Fruit fly (Drosophila melanogaster): ENCODE results near the gene CG4318.
"Not testable (repeated sequence)": the region's sequence is repeated elsewhere in the genome, so short reads cannot be mapped to it uniquely, and the experiment has no call there.

CG4318 gene

dm6 chrX:13177720-13178119 is 23.0 kb upstream of the CG4318 start, which contains the start of gene CG32640:
CG32640 (plus strand) TSS chrX:13178005.
- TF ChIP-seq unc-4 (GFP tag; IDR thresholded peaks at IDR 0.05; ENCODE audit: partially characterized antibody) = peak; percentile 51; the same call in 1 of the 2 replicates
- TF ChIP-seq HLH4C (GFP tag; IDR thresholded peaks at IDR 0.05; ENCODE audit: partially characterized antibody) = peak; percentile 45; the same call in 1 of the 3 replicates
- peak; percentile 27 for TF ChIP-seq BEAF-32 (GFP tag; optimal IDR thresholded peaks at IDR 0.05)
- 0 out of 2 replicates have a peak, but pooled peaks have one; percentile 29 for TF ChIP-seq HLH3B (GFP tag; IDR thresholded peaks at IDR 0.05)
- TF ChIP-seq Opbp (GFP tag; IDR thresholded peaks at IDR 0.05; ENCODE audit: partially characterized antibody) = peak; percentile 53; the same call in 1 of the 3 replicates
- TF ChIP-seq row (GFP tag; IDR thresholded peaks at IDR 0.05) = peak; percentile 76
- TF ChIP-seq hkb, prd (optimal IDR thresholded peaks at IDR 0.05): not testable (repeated sequence)
- TF ChIP-seq hkb (GFP tag; IDR thresholded peaks at IDR 0.05) = peak; percentile 22; the same call in 1 of the 2 replicates
- TF ChIP-seq amos (GFP tag; IDR thresholded peaks at IDR 0.05; ENCODE audit: partially characterized antibody) = peak; percentile 57; the same call in 1 of the 2 replicates
- 0 out of 4 replicates have a peak, but pooled peaks have one; percentile 22 for TF ChIP-seq chinmo (GFP tag; IDR thresholded peaks at IDR 0.05; ENCODE audit: partially characterized antibody)
- TF ChIP-seq MBD-R2 (GFP tag; IDR thresholded peaks at IDR 0.05) = peak; percentile 45; the same call in 1 of the 2 replicates
- TF ChIP-seq E2f1 (GFP tag; IDR thresholded peaks at IDR 0.05) = peak; percentile 13; the same call in 1 of the 2 replicates
- peak; percentile 17; the same call in 1 of the 2 replicates for TF ChIP-seq Rx (GFP tag; IDR thresholded peaks at IDR 0.05)
- peak; percentile 61 for TF ChIP-seq bbx (GFP tag; IDR thresholded peaks at IDR 0.05; ENCODE audit: partially characterized antibody)
- peak; percentile 44; the same call in 1 of the 2 replicates for TF ChIP-seq hbn (GFP tag; IDR thresholded peaks at IDR 0.05; ENCODE audit: partially characterized antibody)
- peak; percentile 39 for TF ChIP-seq onecut (GFP tag; IDR thresholded peaks at IDR 0.05)
- TF ChIP-seq esg (GFP tag; conservative IDR thresholded peaks at IDR 0.05) = 0 out of 2 replicates have a peak, but pooled peaks have one; percentile 32
- TF ChIP-seq wor (GFP tag; IDR thresholded peaks at IDR 0.05) = 0 out of 2 replicates have a peak, but pooled peaks have one; percentile 25
- TF ChIP-seq Rfx (GFP tag; IDR thresholded peaks at IDR 0.05) = peak; percentile 53
- 0 out of 2 replicates have a peak, but pooled peaks have one; percentile 22 for TF ChIP-seq CG14014 (GFP tag; IDR thresholded peaks at IDR 0.05)
- 0 out of 2 replicates have a peak, but pooled peaks have one; percentile 10 for TF ChIP-seq CG42726 (GFP tag; IDR thresholded peaks at IDR 0.05; ENCODE audit: partially characterized antibody)
- peak; percentile 56; the same call in 3 of the 4 replicates for TF ChIP-seq Dll (GFP tag; IDR thresholded peaks at IDR 0.05; ENCODE audit: partially characterized antibody)
- peak; percentile 48; the same call in 1 of the 2 replicates for TF ChIP-seq inv (GFP tag; IDR thresholded peaks at IDR 0.05; ENCODE audit: partially characterized antibody)
- 0 out of 2 replicates have a peak, but pooled peaks have one; percentile 33 for TF ChIP-seq sna (GFP tag; IDR thresholded peaks at IDR 0.05; ENCODE audit: partially characterized antibody)
- peak; percentile 40; the same call in 2 of the 3 replicates for TF ChIP-seq Doc3 (GFP tag; IDR thresholded peaks at IDR 0.05; ENCODE audit: partially characterized antibody)
- peak; percentile 30; the same call in 1 of the 2 replicates for TF ChIP-seq ssp (GFP tag; IDR thresholded peaks at IDR 0.05)
- peak; percentile 22; the same call in 1 of the 2 replicates for TF ChIP-seq ranshi (GFP tag; IDR thresholded peaks at IDR 0.05)
- TF ChIP-seq Aef1 (GFP tag; IDR thresholded peaks at IDR 0.05) = peak; percentile 51; the same call in 1 of the 3 replicates
- TF ChIP-seq CG1024 (GFP tag; IDR thresholded peaks at IDR 0.05) = peak; percentile 55; the same call in 1 of the 2 replicates
- TF ChIP-seq CG13287 (GFP tag; IDR thresholded peaks at IDR 0.05; ENCODE audit: partially characterized antibody) = peak; percentile 54
- 0 out of 2 replicates have a peak, but pooled peaks have one; percentile 25 for TF ChIP-seq CG14441 (GFP tag; IDR thresholded peaks at IDR 0.05)
- peak; percentile 63 for TF ChIP-seq CG16813 (GFP tag; IDR thresholded peaks at IDR 0.05; ENCODE audit: partially characterized antibody)
- TF ChIP-seq prd (GFP tag; IDR thresholded peaks at IDR 0.05) = 0 out of 3 replicates have a peak, but pooled peaks have one; percentile 10
- peak; percentile 61; the same call in 2 of the 3 replicates for TF ChIP-seq CG6791 (GFP tag; IDR thresholded peaks at IDR 0.05; ENCODE audit: partially characterized antibody)
- 0 out of 2 replicates have a peak, but pooled peaks have one; percentile 11 for TF ChIP-seq Ada2b (GFP tag; IDR thresholded peaks at IDR 0.05)
- peak; percentile 48 for TF ChIP-seq Dref (GFP tag; IDR thresholded peaks at IDR 0.05)
- TF ChIP-seq sisA (GFP tag; IDR thresholded peaks at IDR 0.05) = peak; percentile 49; the same call in 1 of the 2 replicates
- peak; percentile 40 for TF ChIP-seq Scr (GFP tag; IDR thresholded peaks at IDR 0.05; ENCODE audit: partially characterized antibody)
